Fruit fly (Drosophila melanogaster) whole organism, embryonic: ENCODE measurements around the gene CG1440.

Source experiments
- CG11504 ChIP-seq: fragments of 200-800 bp; sonication (Bioruptor generic); optimal IDR thresholded peaks from 3 replicates; lab custom pipeline; 2019; ENCODE audit warnings: missing biosample characterization, mild to moderate bottlenecking, missing genetic modification characterization, moderate library complexity
- CG11696 ChIP-seq: fragments of 200-800 bp; sonication (Bioruptor generic); IDR thresholded peaks from 2 replicates; pipeline ENCODE4 v1.3.6; 2022; ENCODE audit warnings: missing biosample characterization, missing genetic modification characterization
- CG13123 ChIP-seq: fragments of 200-800 bp; sonication (Bioruptor generic); optimal IDR thresholded peaks from 2 replicates; lab custom pipeline; 2016; ENCODE audit warnings: missing biosample characterization, missing genetic modification characterization
- CG17359 ChIP-seq: fragments of 200-800 bp; sonication (Bioruptor generic); optimal IDR thresholded peaks from 3 replicates; lab custom pipeline; 2018; ENCODE audit warnings: missing biosample characterization, mild to moderate bottlenecking, missing genetic modification characterization, moderate library complexity
- CG31388 ChIP-seq: fragments of 200-800 bp; sonication (Bioruptor generic); optimal IDR thresholded peaks from 2 replicates; lab custom pipeline; 2016; ENCODE audit warnings: missing biosample characterization, missing genetic modification characterization
- CG3281 ChIP-seq: fragments of 200-800 bp; sonication (Bioruptor generic); optimal IDR thresholded peaks from 3 replicates; lab custom pipeline; 2017; ENCODE audit warnings: missing biosample characterization, mild to moderate bottlenecking, missing genetic modification characterization
- CG4730 ChIP-seq: fragments of 200-800 bp; sonication (Bioruptor generic); IDR thresholded peaks from 2 replicates; pipeline ENCODE4 v1.3.6; 2022; ENCODE audit warnings: missing biosample characterization, missing genetic modification characterization
- CG8281 ChIP-seq: fragments of 200-800 bp; sonication (Bioruptor generic); optimal IDR thresholded peaks from 2 replicates; lab custom pipeline; 2018; ENCODE audit warnings: missing biosample characterization, mild to moderate bottlenecking, missing genetic modification characterization, moderate library complexity
- CG9609 ChIP-seq: fragments of 200-800 bp; sonication (Bioruptor generic); optimal IDR thresholded peaks from 3 replicates; lab custom pipeline; 2016; ENCODE audit warnings: missing biosample characterization, missing genetic modification characterization
- CG9797 ChIP-seq: fragments of 200-800 bp; sonication (Bioruptor generic); optimal IDR thresholded peaks from 3 replicates; lab custom pipeline; 2018; ENCODE audit warnings: missing biosample characterization, mild to moderate bottlenecking, missing genetic modification characterization
- CG9817 ChIP-seq: fragments of 200-800 bp; sonication (Bioruptor generic); optimal IDR thresholded peaks from 2 replicates; lab custom pipeline; 2018; ENCODE audit warnings: missing biosample characterization, mild to moderate bottlenecking, missing genetic modification characterization, moderate library complexity
- HLH4C ChIP-seq: fragments of 200-800 bp; sonication (Bioruptor generic); IDR thresholded peaks from 3 replicates; pipeline ENCODE4 v1.3.6; 2022; ENCODE audit warnings: missing biosample characterization, missing genetic modification characterization; ENCODE audit not compliant: partially characterized antibody
- HLHmδ ChIP-seq: fragments of 200-800 bp; sonication (Bioruptor generic); optimal IDR thresholded peaks from 2 replicates; lab custom pipeline; 2018; ENCODE audit warnings: missing biosample characterization, mild to moderate bottlenecking, missing genetic modification characterization, moderate library complexity
- Pdp1 ChIP-seq, 2 experiments: fragments of 200-800 bp; sonication (Bioruptor generic); optimal IDR thresholded peaks; 3 replicates each; lab custom pipeline; 2016; ENCODE audit warnings: missing biosample characterization in 2 of 2, missing genetic modification characterization in 2 of 2, mild to moderate bottlenecking in 1 of 2, moderate library complexity in 1 of 2
- Sox102F ChIP-seq: fragments of 200-800 bp; sonication (Bioruptor generic); optimal IDR thresholded peaks from 2 replicates; lab custom pipeline; 2018; ENCODE audit warnings: missing biosample characterization, mild to moderate bottlenecking, missing genetic modification characterization, moderate library complexity
- bsh ChIP-seq, 2 experiments: fragments of 200-800 bp; sonication (Bioruptor generic); optimal IDR thresholded peaks; 2 replicates each; lab custom pipeline; 2017 to 2018; ENCODE audit warnings: mild to moderate bottlenecking in 2 of 2, missing biosample characterization in 2 of 2, missing genetic modification characterization in 2 of 2, moderate library complexity in 1 of 2
- btn ChIP-seq: fragments of 200-800 bp; sonication (Bioruptor generic); optimal IDR thresholded peaks from 2 replicates; lab custom pipeline; 2016; ENCODE audit warnings: missing biosample characterization, missing genetic modification characterization
- cad ChIP-seq: fragments of >200 bp; optimal IDR thresholded peaks from 2 replicates; lab custom pipeline; 2017; ENCODE audit warnings: missing biosample characterization, missing genetic modification characterization
- croc ChIP-seq: fragments of 200-800 bp; sonication (Bioruptor generic); conservative IDR thresholded peaks from 3 replicates; pipeline ENCODE4 v1.3.6; 2022; ENCODE audit warnings: missing biosample characterization, missing genetic modification characterization
- fd96Cb ChIP-seq: fragments of 200-800 bp; sonication (Bioruptor generic); optimal IDR thresholded peaks from 2 replicates; lab custom pipeline; 2018; ENCODE audit warnings: missing biosample characterization, mild to moderate bottlenecking, missing genetic modification characterization, moderate library complexity
- gt ChIP-seq: fragments of 200-800 bp; sonication (Bioruptor generic); IDR thresholded peaks from 2 replicates; pipeline ENCODE4 v1.3.6; 2022; ENCODE audit warnings: missing biosample characterization, missing genetic modification characterization
- lab ChIP-seq: fragments of 200-800 bp; sonication (Bioruptor generic); optimal IDR thresholded peaks from 3 replicates; lab custom pipeline; 2017; ENCODE audit warnings: missing biosample characterization, missing genetic modification characterization, mild to moderate bottlenecking, moderate library complexity, missing genetic modification reagents
- rib ChIP-seq: fragments of 200-800 bp; sonication (Bioruptor generic); IDR thresholded peaks from 2 replicates; pipeline ENCODE4 v1.3.6; 2022; ENCODE audit warnings: missing biosample characterization, missing genetic modification characterization
- salm ChIP-seq: fragments of 200-800 bp; sonication (Bioruptor generic); optimal IDR thresholded peaks from 2 replicates; lab custom pipeline; 2018; ENCODE audit warnings: missing biosample characterization, mild to moderate bottlenecking, missing genetic modification characterization
- schlank ChIP-seq: fragments of 200-800 bp; sonication (Bioruptor generic); optimal IDR thresholded peaks from 2 replicates; lab custom pipeline; 2018; ENCODE audit warnings: missing biosample characterization, mild to moderate bottlenecking, missing genetic modification characterization
- sens ChIP-seq: fragments of 200-800 bp; sonication (Bioruptor generic); peaks from one replicate; lab custom pipeline; 2016; ENCODE audit warnings: missing biosample characterization, missing genetic modification characterization
- sug ChIP-seq: fragments of 200-800 bp; optimal IDR thresholded peaks from 2 replicates; lab custom pipeline; 2019; ENCODE audit warnings: missing biosample characterization, mild to moderate bottlenecking, missing genetic modification characterization, moderate library complexity
- tgo ChIP-seq: fragments of 200-800 bp; sonication (Bioruptor generic); IDR thresholded peaks from 3 replicates; pipeline ENCODE4 v1.3.6; 2022; ENCODE audit warnings: missing biosample characterization, missing genetic modification characterization
- wek ChIP-seq: fragments of 200-800 bp; sonication (Bioruptor generic); optimal IDR thresholded peaks from 3 replicates; lab custom pipeline; 2018; ENCODE audit warnings: missing biosample characterization, mild to moderate bottlenecking, missing genetic modification characterization, moderate library complexity

Gene CG1440

DNA sequence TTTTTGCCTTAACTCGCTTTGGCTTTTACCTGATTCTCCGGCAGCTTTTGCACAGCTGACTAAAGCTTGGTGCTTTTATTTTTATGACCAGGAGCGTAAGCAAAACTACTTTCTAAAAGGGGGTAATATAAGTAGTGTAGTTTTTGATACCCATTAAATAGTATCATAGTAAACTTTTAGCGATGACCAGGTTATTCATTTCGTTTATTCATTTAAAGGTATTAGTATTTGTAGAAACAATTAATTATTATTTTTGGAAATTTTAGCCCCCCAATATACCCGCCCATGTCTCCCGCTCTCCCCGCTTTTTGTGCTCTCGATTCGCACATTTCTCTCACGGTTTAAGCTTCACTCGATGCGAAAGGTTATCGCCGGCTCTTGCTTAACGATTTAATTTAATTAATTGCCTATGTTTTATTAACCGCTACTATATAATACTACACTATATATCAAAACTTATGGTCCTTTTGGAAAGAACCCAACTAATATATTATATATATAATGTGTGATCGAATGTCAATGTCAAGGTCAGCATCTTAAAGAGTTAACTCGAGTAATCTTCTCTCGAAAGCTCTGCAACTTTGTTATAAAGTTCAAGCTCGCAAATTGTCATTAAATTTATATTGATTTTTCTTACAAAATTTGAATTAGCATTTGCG lies 27.6 kb downstream of the CG1440 start, which contains the start of gene Sptr (continued):
- TF ChIP-seq CG9817 (tag; lab: Kevin White, UChicago), result peak; percentile 86
- peak; percentile 92 for TF ChIP-seq tgo (GFP tag; lab: Robert Waterston, UW)
- TF ChIP-seq CG9609 (GFP tag; lab: Kevin White, UChicago), result peak; percentile 47
- peak; percentile 90 for TF ChIP-seq sens (GFP tag; lab: Kevin White, UChicago)
- TF ChIP-seq bsh (GFP tag; optimal IDR thresholded peaks at IDR 0.05; lab: Kevin White, UChicago), result peak; percentile 72 to 79
- peak; percentile 48 for TF ChIP-seq wek
- TF ChIP-seq lab (GFP tag; lab: Kevin White, UChicago), result peak; percentile 96
- TF ChIP-seq CG4730 (GFP tag; lab: Robert Waterston, UW), result peak; percentile 85
- no peak for TF ChIP-seq gt (GFP tag; lab: Robert Waterston, UW)
- peak; percentile 22 for TF ChIP-seq CG31388 (GFP tag; lab: Kevin White, UChicago)

dm6 chrX:8466729-8467215 lies 29.9 kb downstream of the CG1440 start:
- TF ChIP-seq CG8281 (tag; lab: Kevin White, UChicago) (peak; percentile 20), sens (GFP tag; lab: Kevin White, UChicago) (peak; percentile 4), CG11504 (tag; lab: Kevin White, UChicago) (peak; percentile 91), HLH4C (no peak), CG13123 (GFP tag; lab: Kevin White, UChicago) (no peak)
- TF ChIP-seq, all 482 proteins: peak for 3

DNA sequence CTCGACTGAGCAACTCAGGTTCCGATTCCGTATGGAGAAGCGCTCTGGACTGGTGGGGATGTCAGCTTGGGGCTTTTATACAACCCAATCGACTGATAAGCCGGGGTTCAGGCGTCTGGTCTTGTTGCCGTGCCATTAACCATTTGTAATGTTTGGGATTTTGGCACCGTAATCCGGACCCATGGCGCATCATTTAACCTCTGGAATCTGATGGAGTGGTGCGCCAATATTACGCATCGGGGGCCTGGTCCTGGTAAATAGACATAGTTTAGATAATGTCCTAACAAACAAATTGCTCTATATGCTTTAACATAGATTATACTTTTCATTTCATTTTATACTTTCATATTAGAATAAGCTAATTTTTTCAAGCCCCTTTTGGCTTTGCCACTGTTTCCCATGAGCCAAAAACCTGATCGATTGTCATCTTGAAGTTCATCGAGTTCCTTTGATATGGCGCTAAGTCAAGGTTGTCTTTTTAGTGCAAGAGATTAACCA lies 32.2 kb downstream of the CG1440 start, which contains the start of gene CG12116:
TSS of gene CG12116 (minus strand) at position 51 of the 498 bp plus-strand sequence.
- TF ChIP-seq cad (GFP tag; lab: Kevin White, UChicago) (no peak), Pdp1 (GFP tag; optimal IDR thresholded peaks at IDR 0.05; lab: Kevin White, UChicago) (peak in 1 of 2 experiments; percentile 24), sug (tag; lab: Kevin White, UChicago) (peak; percentile 25)

- TF ChIP-seq fd96Cb (tag; lab: Kevin White, UChicago), result no peak
- peak in 1 of 2 experiments; percentile 68 for TF ChIP-seq Pdp1 (GFP tag; optimal IDR thresholded peaks at IDR 0.05; lab: Kevin White, UChicago)
Measured at dm6 chrX:8469606-8470005, 32.7 kb downstream of the CG1440 start.

dm6 chrX:8470588-8470987 lies 33.7 kb downstream of the CG1440 start, which contains the start of gene Cp7Fa:
TSS of gene Cp7Fa (plus strand) at chrX:8470888.
- TF ChIP-seq btn (no peak), Sox102F (no peak), CG9797 (no peak), CG3281 (no peak), HLHmδ (GFP tag; lab: Kevin White, UChicago) (no peak), CG11696 (GFP tag; lab: Robert Waterston, UW) (no peak), croc (GFP tag; lab: Robert Waterston, UW) (no peak), rib (no peak), CG17359 (tag; lab: Kevin White, UChicago) (no peak), schlank (tag; lab: Kevin White, UChicago) (no peak), salm (no peak)
